Worm (Caenorhabditis elegans) whole organism, L4/young adult: ENCODE measurements around the gene sex-1.

ENCODE experiments used
- dao-5 ChIP-seq: sonication (generic microtip); optimal IDR thresholded peaks from 2 replicates; lab custom pipeline; 2016; ENCODE audit warnings: missing genotype, missing genetic modification characterization, moderate library complexity, missing compliant biosample characterization
- him-1 ChIP-seq: sonication (generic microtip); optimal IDR thresholded peaks from 2 replicates; lab custom pipeline; 2016; ENCODE audit warnings: missing genotype, missing genetic modification reagents, missing genetic modification characterization, missing compliant biosample characterization

DNA sequence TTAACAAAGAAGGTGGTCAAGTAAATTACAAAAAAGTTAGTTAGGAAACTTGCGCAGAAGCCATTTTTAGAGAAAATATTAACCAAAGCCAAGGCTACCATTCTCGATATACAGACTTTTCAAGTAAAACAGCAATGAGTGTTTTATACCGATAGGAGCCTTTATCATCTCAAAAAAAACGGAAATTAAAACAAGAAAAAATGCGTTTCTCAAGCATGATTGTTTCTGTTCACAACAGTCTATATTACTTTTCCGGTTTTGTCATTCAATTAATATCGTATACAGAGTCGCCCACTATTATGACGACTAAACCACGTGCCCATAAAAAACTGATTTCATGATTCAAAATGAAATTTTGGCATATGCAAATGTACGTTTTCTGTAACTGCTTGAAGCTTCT is 35.7 kb upstream of the sex-1 start, which contains the start of gene str-74:
- TF ChIP-seq him-1: no peak
- no peak for TF ChIP-seq dao-5 (tag; lab: Kevin White, UChicago)
